Worm (Caenorhabditis elegans): ENCODE data around the gene srd-55.

ce11 chrII:7434182-7434581 is 25.9 kb downstream of the srd-55 start, which contains the start of gene kcc-3:
- TF ChIP-seq lsy-2 (tag; optimal IDR thresholded peaks at IDR 0.05) = no peak
- TF ChIP-seq nhr-11 (tag; optimal IDR thresholded peaks at IDR 0.05) = no peak
- TF ChIP-seq mdl-1 (tag; optimal IDR thresholded peaks at IDR 0.05) = no peak
- TF ChIP-seq ama-1 (optimal IDR thresholded peaks at IDR 0.05) = no peak
- no peak for TF ChIP-seq skn-1 (tag; optimal IDR thresholded peaks at IDR 0.05)
- TF ChIP-seq unc-62 (GFP tag; optimal IDR thresholded peaks at IDR 0.05) = no peak

All from whole organism, L2 larva.